Worm (Caenorhabditis elegans): ENCODE data around the gene F43G6.16.

DNA sequence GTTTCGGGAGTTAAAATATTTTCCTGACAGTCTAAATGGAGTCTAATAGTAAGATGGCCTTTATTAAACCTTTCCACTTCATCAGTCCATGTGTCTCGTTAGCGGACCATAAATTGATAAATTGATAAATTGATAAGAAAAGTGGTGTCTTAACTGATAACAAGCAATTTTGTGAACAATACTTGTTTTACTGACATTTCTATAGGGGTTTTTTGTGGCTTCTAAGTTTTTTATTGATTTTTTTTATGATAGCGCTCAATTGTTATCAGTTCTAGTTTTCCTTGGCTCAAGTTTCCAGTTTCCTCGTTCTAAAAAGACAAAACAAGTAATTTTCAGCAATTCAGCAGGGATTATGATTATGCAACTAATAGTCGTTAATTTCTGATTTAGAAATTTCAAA is 20.0 kb upstream of the F43G6.16 start, which contains the start of gene F43G6.17:
- TF ChIP-seq ama-1 (optimal IDR thresholded peaks at IDR 0.05) (no peak), lin-39 (tag; optimal IDR thresholded peaks at IDR 0.05) (no peak)

All from whole organism, L2 larva.